Fruit fly (Drosophila melanogaster) whole organism, adult: ENCODE results near the gene Nhe2.
A peak's percentile ranks its signal among the peaks of the same experiment; 100 is the strongest.

Experiments used
- CG11617 ChIP-seq: fragments of 200-800 bp; sonication (Bioruptor generic); optimal IDR thresholded peaks from 2 replicates; lab custom pipeline; 2017; ENCODE audit warnings: mild to moderate bottlenecking, missing biosample characterization, missing genetic modification reagents, missing genetic modification characterization
- CG12768 ChIP-seq: fragments of 200-800 bp; sonication (Bioruptor generic); optimal IDR thresholded peaks from 2 replicates; lab custom pipeline; 2017; ENCODE audit warnings: missing biosample characterization, missing genetic modification characterization, mild to moderate bottlenecking, moderate library complexity, missing genetic modification reagents
- CG14711 ChIP-seq: fragments of 200-800 bp; sonication (Bioruptor generic); optimal IDR thresholded peaks from 2 replicates; lab custom pipeline; 2018; ENCODE audit warnings: missing biosample characterization, mild to moderate bottlenecking, missing genetic modification characterization, moderate library complexity
- CG1620 ChIP-seq: fragments of 200-800 bp; sonication (Bioruptor generic); optimal IDR thresholded peaks from 2 replicates; lab custom pipeline; 2016; ENCODE audit warnings: missing biosample characterization, missing genetic modification characterization
- CG33017 ChIP-seq: fragments of 200-800 bp; sonication (Bioruptor generic); optimal IDR thresholded peaks from 2 replicates; lab custom pipeline; 2018; ENCODE audit warnings: missing biosample characterization, mild to moderate bottlenecking, missing genetic modification characterization, moderate library complexity
- CG5204 ChIP-seq: fragments of 200-800 bp; sonication (Bioruptor generic); optimal IDR thresholded peaks from 2 replicates; lab custom pipeline; 2016; ENCODE audit warnings: missing biosample characterization, missing genetic modification characterization
- CG7045 ChIP-seq: fragments of 200-800 bp; sonication (Bioruptor generic); optimal IDR thresholded peaks from 2 replicates; lab custom pipeline; 2017; ENCODE audit warnings: missing biosample characterization, mild to moderate bottlenecking, missing genetic modification characterization
- CG7101 ChIP-seq: fragments of 200-800 bp; sonication (Bioruptor generic); optimal IDR thresholded peaks from 2 replicates; lab custom pipeline; 2018; ENCODE audit warnings: missing biosample characterization, mild to moderate bottlenecking, missing genetic modification characterization, moderate library complexity
- Clk ChIP-seq: fragments of 200-800 bp; sonication (Bioruptor generic); optimal IDR thresholded peaks from 2 replicates; lab custom pipeline; 2017; ENCODE audit warnings: missing biosample characterization, missing genetic modification characterization
- Crg-1 ChIP-seq: fragments of 200-800 bp; sonication (Bioruptor generic); optimal IDR thresholded peaks from 2 replicates; lab custom pipeline; 2016; ENCODE audit warnings: missing biosample characterization, missing genetic modification characterization
- Hr96 ChIP-seq: fragments of 200-800 bp; sonication (Bioruptor generic); optimal IDR thresholded peaks from 2 replicates; lab custom pipeline; 2016; ENCODE audit warnings: missing biosample characterization, missing genetic modification characterization
- Mnt ChIP-seq: fragments of 200-800 bp; sonication (Bioruptor generic); optimal IDR thresholded peaks from 2 replicates; lab custom pipeline; 2016; ENCODE audit warnings: missing biosample characterization, mild to moderate bottlenecking, missing genetic modification characterization
- bab1 ChIP-seq: fragments of 200-800 bp; sonication (Bioruptor generic); optimal IDR thresholded peaks from 3 replicates; lab custom pipeline; 2019; ENCODE audit warnings: missing biosample characterization, mild to moderate bottlenecking, missing genetic modification characterization, moderate library complexity
- cic ChIP-seq: fragments of 200-800 bp; sonication (Bioruptor generic); optimal IDR thresholded peaks from 2 replicates; lab custom pipeline; 2017; ENCODE audit warnings: missing biosample characterization, mild to moderate bottlenecking, missing genetic modification characterization, moderate library complexity
- cnc ChIP-seq, 2 experiments: fragments of >200 bp; optimal IDR thresholded peaks; 2 replicates each; lab custom pipeline; 2017
- kay ChIP-seq: fragments of 200-800 bp; sonication (Bioruptor generic); peaks from one replicate; lab custom pipeline; 2016; ENCODE audit warnings: missing biosample characterization, missing genetic modification characterization, borderline replicate concordance
- ovo ChIP-seq: fragments of 200-800 bp; sonication (Bioruptor generic); optimal IDR thresholded peaks from 2 replicates; lab custom pipeline; 2016; ENCODE audit warnings: missing biosample characterization, missing genetic modification characterization
- pad ChIP-seq: fragments of 200-800 bp; sonication (Bioruptor generic); optimal IDR thresholded peaks from 3 replicates; lab custom pipeline; 2017; ENCODE audit warnings: missing biosample characterization, missing genetic modification characterization, mild to moderate bottlenecking, moderate library complexity, missing genetic modification reagents
- tj ChIP-seq: fragments of 200-800 bp; sonication (Bioruptor generic); optimal IDR thresholded peaks from 3 replicates; lab custom pipeline; 2017; ENCODE audit warnings: missing biosample characterization, mild to moderate bottlenecking, missing genetic modification characterization, moderate library complexity
- toe ChIP-seq: fragments of 200-800 bp; sonication (Bioruptor generic); optimal IDR thresholded peaks from 2 replicates; lab custom pipeline; 2016; ENCODE audit warnings: missing biosample characterization, missing genetic modification characterization

Gene Nhe2

dm6 chr2L:21156156-21157040 lies 52.0 kb downstream of the Nhe2 start, which contains the start of the genes Mpp6 and E2f2:
Mpp6 (plus strand) TSS chr2L:21156288.
E2f2 (minus strand) TSS chr2L:21156749.
- TF ChIP-seq ovo (GFP tag; lab: Kevin White, UChicago), result no peak
- peak; percentile 2 for TF ChIP-seq CG11617 (GFP tag; lab: Kevin White, UChicago)
- TF ChIP-seq pad, result peak; percentile 63
- no peak for TF ChIP-seq cic (GFP tag; lab: Kevin White, UChicago)
- peak; percentile 29 for TF ChIP-seq CG33017 (tag; lab: Kevin White, UChicago)
- TF ChIP-seq kay (GFP tag; lab: Kevin White, UChicago), result no peak
- peak; percentile 67 for TF ChIP-seq CG12768 (GFP tag; lab: Kevin White, UChicago)
- TF ChIP-seq CG7101 (tag; lab: Kevin White, UChicago), result peak; percentile 62
- peak; percentile 64 for TF ChIP-seq toe (GFP tag; lab: Kevin White, UChicago)
- TF ChIP-seq Mnt (GFP tag; lab: Kevin White, UChicago), result peak; percentile 90
- TF ChIP-seq cnc (optimal IDR thresholded peaks at IDR 0.05; lab: Kevin White, UChicago), result no peak
- peak; percentile 83 for TF ChIP-seq CG1620 (GFP tag; lab: Kevin White, UChicago)
- peak; percentile 76 for TF ChIP-seq Crg-1
- TF ChIP-seq bab1, result no peak
- TF ChIP-seq Clk (GFP tag; lab: Kevin White, UChicago), result peak; percentile 59
- no peak for TF ChIP-seq Hr96 (GFP tag; lab: Kevin White, UChicago)
- no peak for TF ChIP-seq CG14711 (tag; lab: Kevin White, UChicago)
- no peak for TF ChIP-seq tj (GFP tag; lab: Kevin White, UChicago)
- TF ChIP-seq CG7045 (GFP tag; lab: Kevin White, UChicago), result no peak
- TF ChIP-seq CG5204 (GFP tag; lab: Kevin White, UChicago), result no peak

dm6 chr2L:21158554-21158953 lies 54.2 kb downstream of the Nhe2 start, which contains the start of the genes Coq3 and Pld3:
Coq3 (minus strand) TSS chr2L:21158611.
Pld3 (plus strand) TSS chr2L:21158847.
- TF ChIP-seq CG11617 (GFP tag; lab: Kevin White, UChicago) (peak; percentile 96), CG7101 (tag; lab: Kevin White, UChicago) (peak; percentile 96), CG7045 (GFP tag; lab: Kevin White, UChicago) (peak; percentile 90), bab1 (peak; percentile 95), cnc (optimal IDR thresholded peaks at IDR 0.05; lab: Kevin White, UChicago) (no peak), CG1620 (GFP tag; lab: Kevin White, UChicago) (peak; percentile 91), CG12768 (GFP tag; lab: Kevin White, UChicago) (peak; percentile 94), tj (GFP tag; lab: Kevin White, UChicago) (peak; percentile 89), pad (peak; percentile 85), Clk (GFP tag; lab: Kevin White, UChicago) (peak; percentile 83), Mnt (GFP tag; lab: Kevin White, UChicago) (peak; percentile 92), Crg-1 (peak; percentile 87), CG14711 (tag; lab: Kevin White, UChicago) (peak; percentile 89), Hr96 (GFP tag; lab: Kevin White, UChicago) (no peak), cic (GFP tag; lab: Kevin White, UChicago) (peak; percentile 73), toe (GFP tag; lab: Kevin White, UChicago) (peak; percentile 88), kay (GFP tag; lab: Kevin White, UChicago) (no peak), CG5204 (GFP tag; lab: Kevin White, UChicago) (no peak), CG33017 (tag; lab: Kevin White, UChicago) (peak; percentile 94), ovo (GFP tag; lab: Kevin White, UChicago) (peak; percentile 77)

dm6 chr2L:21162875-21163274 lies 58.5 kb downstream of the Nhe2 start, which contains the start of gene Nbr:
Nbr (minus strand) TSS chr2L:21163083.
- TF ChIP-seq tj (GFP tag; lab: Kevin White, UChicago) (peak; percentile 61), cic (GFP tag; lab: Kevin White, UChicago) (no peak), bab1 (peak; percentile 45)

dm6 chr2L:21163311-21163842 lies 59.0 kb downstream of the Nhe2 start, which contains the start of gene Noc2:
Noc2 (plus strand) TSS chr2L:21163641.
- TF ChIP-seq CG33017 (tag; lab: Kevin White, UChicago) (no peak), Clk (GFP tag; lab: Kevin White, UChicago) (no peak), CG12768 (GFP tag; lab: Kevin White, UChicago) (peak; percentile 58), Hr96 (GFP tag; lab: Kevin White, UChicago) (peak; percentile 44), kay (GFP tag; lab: Kevin White, UChicago) (no peak), cic (GFP tag; lab: Kevin White, UChicago) (no peak), CG7101 (tag; lab: Kevin White, UChicago) (peak; percentile 29), CG11617 (GFP tag; lab: Kevin White, UChicago) (peak; percentile 50), ovo (GFP tag; lab: Kevin White, UChicago) (peak; percentile 42), Crg-1 (no peak), bab1 (peak; percentile 35), cnc (optimal IDR thresholded peaks at IDR 0.05; lab: Kevin White, UChicago) (no peak), Mnt (GFP tag; lab: Kevin White, UChicago) (peak; percentile 98), toe (GFP tag; lab: Kevin White, UChicago) (peak; percentile 74), CG1620 (GFP tag; lab: Kevin White, UChicago) (peak; percentile 57), CG5204 (GFP tag; lab: Kevin White, UChicago) (no peak), CG14711 (tag; lab: Kevin White, UChicago) (peak; percentile 16), CG7045 (GFP tag; lab: Kevin White, UChicago) (no peak), tj (GFP tag; lab: Kevin White, UChicago) (peak; percentile 51), pad (peak; percentile 27)
